Fruit fly (Drosophila melanogaster) whole organism, pupa: Measurements from ENCODE around the gene CG15892.

Experiments used
- CG10348 ChIP-seq: fragments of 200-800 bp; sonication (Bioruptor generic); IDR thresholded peaks from 2 replicates; pipeline ENCODE4 v1.3.6; 2022; ENCODE audit warnings: missing biosample characterization, missing genetic modification characterization
- CG12605 ChIP-seq: fragments of 200-800 bp; sonication (Bioruptor generic); IDR thresholded peaks from 2 replicates; pipeline ENCODE4 v1.3.6; 2022; ENCODE audit warnings: missing biosample characterization, missing genetic modification characterization
- CG13204 ChIP-seq: fragments of 200-800 bp; sonication (Bioruptor generic); optimal IDR thresholded peaks from 2 replicates; lab custom pipeline; 2018; ENCODE audit warnings: missing biosample characterization, mild to moderate bottlenecking, missing genetic modification characterization, moderate library complexity
- CG14655 ChIP-seq: fragments of 200-800 bp; sonication (Bioruptor generic); optimal IDR thresholded peaks from 3 replicates; lab custom pipeline; 2017; ENCODE audit warnings: mild to moderate bottlenecking, missing biosample characterization, missing genetic modification reagents, missing genetic modification characterization
- CG15710 ChIP-seq: fragments of 200-800 bp; sonication (Bioruptor generic); optimal IDR thresholded peaks from 2 replicates; lab custom pipeline; 2018; ENCODE audit warnings: missing biosample characterization, mild to moderate bottlenecking, missing genetic modification characterization, moderate library complexity
- CG17806 ChIP-seq: fragments of 200-800 bp; sonication (Bioruptor generic); optimal IDR thresholded peaks from 2 replicates; lab custom pipeline; 2018; ENCODE audit warnings: missing biosample characterization, mild to moderate bottlenecking, missing genetic modification characterization, moderate library complexity
- CG32121 ChIP-seq: fragments of 200-800 bp; sonication (Bioruptor generic); IDR thresholded peaks from 2 replicates; pipeline ENCODE4 v1.3.6; 2022; ENCODE audit warnings: missing biosample characterization, missing genetic modification characterization
- CG34367 ChIP-seq: fragments of 200-800 bp; sonication (Bioruptor generic); optimal IDR thresholded peaks from 2 replicates; lab custom pipeline; 2018; ENCODE audit warnings: missing biosample characterization, mild to moderate bottlenecking, missing genetic modification characterization
- CG4496 ChIP-seq: fragments of 200-800 bp; sonication (Bioruptor generic); IDR thresholded peaks from 3 replicates; pipeline ENCODE4 v1.3.6; 2022; ENCODE audit warnings: missing biosample characterization, missing genetic modification characterization
- CG8159 ChIP-seq: fragments of 200-800 bp; sonication (Bioruptor generic); optimal IDR thresholded peaks from 3 replicates; lab custom pipeline; 2018; ENCODE audit warnings: missing biosample characterization, mild to moderate bottlenecking, missing genetic modification characterization, moderate library complexity
- CG8301 ChIP-seq: fragments of 200-800 bp; sonication (Bioruptor generic); optimal IDR thresholded peaks from 2 replicates; lab custom pipeline; 2018; ENCODE audit warnings: missing biosample characterization, mild to moderate bottlenecking, missing genetic modification characterization
- CG9948 ChIP-seq: fragments of 200-800 bp; sonication (Bioruptor generic); optimal IDR thresholded peaks from 2 replicates; lab custom pipeline; 2018; ENCODE audit warnings: missing biosample characterization, mild to moderate bottlenecking, missing genetic modification characterization, moderate library complexity
- D1 ChIP-seq: fragments of 200-800 bp; sonication (Bioruptor generic); optimal IDR thresholded peaks from 2 replicates; lab custom pipeline; 2018; ENCODE audit warnings: missing biosample characterization, mild to moderate bottlenecking, missing genetic modification characterization, moderate library complexity
- EcR ChIP-seq: fragments of 200-800 bp; sonication (Bioruptor generic); optimal IDR thresholded peaks from 3 replicates; lab custom pipeline; 2019; ENCODE audit warnings: missing biosample characterization, missing genetic modification characterization, mild to moderate bottlenecking, moderate library complexity, missing genetic modification reagents
- Ets98B ChIP-seq: fragments of 200-800 bp; sonication (Bioruptor generic); IDR thresholded peaks from 2 replicates; pipeline ENCODE4 v1.3.6; 2022; ENCODE audit warnings: missing biosample characterization, missing genetic modification characterization
- Pif1A ChIP-seq: fragments of 200-800 bp; sonication (Bioruptor generic); optimal IDR thresholded peaks from 3 replicates; lab custom pipeline; 2016; ENCODE audit warnings: missing biosample characterization, missing genetic modification characterization
- Pif1B ChIP-seq: fragments of 200-800 bp; sonication (Bioruptor generic); optimal IDR thresholded peaks from 3 replicates; lab custom pipeline; 2016; ENCODE audit warnings: missing biosample characterization, missing genetic modification characterization
- Snoo ChIP-seq: fragments of 200-800 bp; sonication (Bioruptor generic); optimal IDR thresholded peaks from 3 replicates; lab custom pipeline; 2017; ENCODE audit warnings: missing biosample characterization, mild to moderate bottlenecking, missing genetic modification characterization, inconsistent platforms
- fd96Ca ChIP-seq: fragments of 200-800 bp; sonication (Bioruptor generic); IDR thresholded peaks from 3 replicates; pipeline ENCODE4 v1.3.6; 2022; ENCODE audit warnings: missing biosample characterization, missing genetic modification characterization
- gl ChIP-seq: fragments of 200-800 bp; sonication (Bioruptor generic); optimal IDR thresholded peaks from 2 replicates; lab custom pipeline; 2018; ENCODE audit warnings: missing biosample characterization, mild to moderate bottlenecking, missing genetic modification characterization
- rn ChIP-seq: fragments of 200-800 bp; sonication (Bioruptor generic); IDR thresholded peaks from 2 replicates; pipeline ENCODE4 v1.3.6; 2022; ENCODE audit warnings: missing biosample characterization, missing genetic modification characterization

CG15892 gene

dm6 chrX:6294243-6294642, at the start of gene CG15892:
Gene CG15892, minus strand, starts transcription at chrX:6294343.
- TF ChIP-seq Snoo, result no peak
- no peak for TF ChIP-seq EcR (GFP tag; lab: Kevin White, UChicago)
- TF ChIP-seq CG17806 (tag; lab: Kevin White, UChicago), result no peak
- TF ChIP-seq CG4496 (GFP tag; lab: Robert Waterston, UW), result no peak
- TF ChIP-seq Pif1A (GFP tag; lab: Kevin White, UChicago), result no peak
- TF ChIP-seq rn (GFP tag; lab: Robert Waterston, UW), result no peak
- TF ChIP-seq CG8301 (tag; lab: Kevin White, UChicago), result no peak
- TF ChIP-seq CG10348 (GFP tag; lab: Robert Waterston, UW), result no peak

dm6 chrX:6343323-6343722, 49.2 kb upstream of the CG15892 start:
- TF ChIP-seq CG10348 (GFP tag; lab: Robert Waterston, UW), result no peak
- peak; percentile 24 for TF ChIP-seq Pif1B
- TF ChIP-seq CG17806 (tag; lab: Kevin White, UChicago), result peak; percentile 29
- peak; percentile 19 for TF ChIP-seq CG8301 (tag; lab: Kevin White, UChicago)
- no peak for TF ChIP-seq D1 (tag; lab: Kevin White, UChicago)
- peak; percentile 7 for TF ChIP-seq Snoo
- no peak for TF ChIP-seq Pif1A (GFP tag; lab: Kevin White, UChicago)
- peak; percentile 45 for TF ChIP-seq CG14655 (GFP tag; lab: Kevin White, UChicago)
- TF ChIP-seq gl (tag; lab: Kevin White, UChicago), result no peak
- TF ChIP-seq fd96Ca, result no peak
- peak; percentile 45 for TF ChIP-seq CG9948 (tag; lab: Kevin White, UChicago)
- TF ChIP-seq CG13204 (GFP tag; lab: Kevin White, UChicago), result no peak
- TF ChIP-seq CG8159 (tag; lab: Kevin White, UChicago), result peak; percentile 51
- no peak for TF ChIP-seq EcR (GFP tag; lab: Kevin White, UChicago)
- no peak for TF ChIP-seq Ets98B (GFP tag; lab: Robert Waterston, UW)
- no peak for TF ChIP-seq CG4496 (GFP tag; lab: Robert Waterston, UW)
- no peak for TF ChIP-seq CG32121
- TF ChIP-seq CG15710 (tag; lab: Kevin White, UChicago), result peak; percentile 13
- TF ChIP-seq CG34367 (tag; lab: Kevin White, UChicago), result peak; percentile 45
- TF ChIP-seq rn (GFP tag; lab: Robert Waterston, UW), result no peak
- TF ChIP-seq CG12605 (GFP tag; lab: Robert Waterston, UW), result no peak

- TF ChIP-seq EcR (GFP tag; lab: Kevin White, UChicago) (peak; percentile 1), CG34367 (tag; lab: Kevin White, UChicago) (no peak)
Observed at dm6 chrX:6341678-6342077, 47.5 kb upstream of the CG15892 start.

- peak; percentile 47 for TF ChIP-seq Ets98B (GFP tag; lab: Robert Waterston, UW)
- peak; percentile 87 for TF ChIP-seq Pif1A (GFP tag; lab: Kevin White, UChicago)
- TF ChIP-seq EcR (GFP tag; lab: Kevin White, UChicago), result no peak
- peak; percentile 88 for TF ChIP-seq Pif1B
- TF ChIP-seq CG8301 (tag; lab: Kevin White, UChicago), result peak; percentile 89
- TF ChIP-seq CG17806 (tag; lab: Kevin White, UChicago), result peak; percentile 71
- peak; percentile 58 for TF ChIP-seq CG32121
- TF ChIP-seq CG12605 (GFP tag; lab: Robert Waterston, UW), result peak; percentile 41; the same call in 1 of the 2 replicates
- peak; percentile 89 for TF ChIP-seq CG15710 (tag; lab: Kevin White, UChicago)
- TF ChIP-seq CG10348 (GFP tag; lab: Robert Waterston, UW), result no peak
- TF ChIP-seq fd96Ca, result peak; percentile 75
- peak; percentile 48 for TF ChIP-seq gl (tag; lab: Kevin White, UChicago)
- peak; percentile 41; the same call in 1 of the 2 replicates for TF ChIP-seq rn (GFP tag; lab: Robert Waterston, UW)
- TF ChIP-seq CG8159 (tag; lab: Kevin White, UChicago), result peak; percentile 99
- TF ChIP-seq D1 (tag; lab: Kevin White, UChicago), result peak; percentile 66
- peak; percentile 84 for TF ChIP-seq CG9948 (tag; lab: Kevin White, UChicago)
- TF ChIP-seq CG34367 (tag; lab: Kevin White, UChicago), result peak; percentile 80
- TF ChIP-seq CG13204 (GFP tag; lab: Kevin White, UChicago), result peak; percentile 72
- peak; percentile 90 for TF ChIP-seq CG14655 (GFP tag; lab: Kevin White, UChicago)
- peak; percentile 36; the same call in 1 of the 3 replicates for TF ChIP-seq CG4496 (GFP tag; lab: Robert Waterston, UW)
- TF ChIP-seq Snoo, result peak; percentile 90
Observed at dm6 chrX:6340593-6341068, 46.5 kb upstream of the CG15892 start.

- TF ChIP-seq Snoo, result no peak
- TF ChIP-seq CG10348 (GFP tag; lab: Robert Waterston, UW), result no peak
- peak; percentile 26 for TF ChIP-seq D1 (tag; lab: Kevin White, UChicago)
- peak; percentile 87 for TF ChIP-seq CG15710 (tag; lab: Kevin White, UChicago)
- peak; percentile 83 for TF ChIP-seq Ets98B (GFP tag; lab: Robert Waterston, UW)
- TF ChIP-seq Pif1B, result peak; percentile 38
- no peak for TF ChIP-seq CG13204 (GFP tag; lab: Kevin White, UChicago)
- TF ChIP-seq CG32121, result peak; percentile 80
- TF ChIP-seq CG14655 (GFP tag; lab: Kevin White, UChicago), result peak; percentile 39
- peak; percentile 96 for TF ChIP-seq EcR (GFP tag; lab: Kevin White, UChicago)
- peak; percentile 76 for TF ChIP-seq CG34367 (tag; lab: Kevin White, UChicago)
- TF ChIP-seq Pif1A (GFP tag; lab: Kevin White, UChicago), result peak; percentile 54
- TF ChIP-seq CG4496 (GFP tag; lab: Robert Waterston, UW), result peak; percentile 82
- peak; percentile 59; the same call in 1 of the 2 replicates for TF ChIP-seq CG12605 (GFP tag; lab: Robert Waterston, UW)
- TF ChIP-seq CG8301 (tag; lab: Kevin White, UChicago), result peak; percentile 59
- TF ChIP-seq gl (tag; lab: Kevin White, UChicago), result peak; percentile 66
- peak; percentile 85 for TF ChIP-seq CG17806 (tag; lab: Kevin White, UChicago)
- TF ChIP-seq CG9948 (tag; lab: Kevin White, UChicago), result peak; percentile 77
- TF ChIP-seq rn (GFP tag; lab: Robert Waterston, UW), result 0 out of 2 replicates have a peak, but pooled peaks have one; percentile 36
- peak; percentile 45 for TF ChIP-seq CG8159 (tag; lab: Kevin White, UChicago)
- TF ChIP-seq fd96Ca, result peak; percentile 60; the same call in 2 of the 3 replicates
Observed at dm6 chrX:6339970-6340548, 45.9 kb upstream of the CG15892 start.
